Fruit fly (Drosophila melanogaster) whole organism, pupa: Measurements from ENCODE around the gene CG6271.

Source experiments
- CG10348 ChIP-seq: fragments of 200-800 bp; sonication (Bioruptor generic); IDR thresholded peaks from 2 replicates; pipeline ENCODE4 v1.3.6; 2022; ENCODE audit warnings: missing biosample characterization, missing genetic modification characterization
- CG12605 ChIP-seq: fragments of 200-800 bp; sonication (Bioruptor generic); IDR thresholded peaks from 2 replicates; pipeline ENCODE4 v1.3.6; 2022; ENCODE audit warnings: missing biosample characterization, missing genetic modification characterization
- CG13204 ChIP-seq: fragments of 200-800 bp; sonication (Bioruptor generic); optimal IDR thresholded peaks from 2 replicates; lab custom pipeline; 2018; ENCODE audit warnings: missing biosample characterization, mild to moderate bottlenecking, missing genetic modification characterization, moderate library complexity
- CG14655 ChIP-seq: fragments of 200-800 bp; sonication (Bioruptor generic); optimal IDR thresholded peaks from 3 replicates; lab custom pipeline; 2017; ENCODE audit warnings: mild to moderate bottlenecking, missing biosample characterization, missing genetic modification reagents, missing genetic modification characterization
- CG15710 ChIP-seq: fragments of 200-800 bp; sonication (Bioruptor generic); optimal IDR thresholded peaks from 2 replicates; lab custom pipeline; 2018; ENCODE audit warnings: missing biosample characterization, mild to moderate bottlenecking, missing genetic modification characterization, moderate library complexity
- CG17806 ChIP-seq: fragments of 200-800 bp; sonication (Bioruptor generic); optimal IDR thresholded peaks from 2 replicates; lab custom pipeline; 2018; ENCODE audit warnings: missing biosample characterization, mild to moderate bottlenecking, missing genetic modification characterization, moderate library complexity
- CG32121 ChIP-seq: fragments of 200-800 bp; sonication (Bioruptor generic); IDR thresholded peaks from 2 replicates; pipeline ENCODE4 v1.3.6; 2022; ENCODE audit warnings: missing biosample characterization, missing genetic modification characterization
- CG34367 ChIP-seq: fragments of 200-800 bp; sonication (Bioruptor generic); optimal IDR thresholded peaks from 2 replicates; lab custom pipeline; 2018; ENCODE audit warnings: missing biosample characterization, mild to moderate bottlenecking, missing genetic modification characterization
- CG4496 ChIP-seq: fragments of 200-800 bp; sonication (Bioruptor generic); IDR thresholded peaks from 3 replicates; pipeline ENCODE4 v1.3.6; 2022; ENCODE audit warnings: missing biosample characterization, missing genetic modification characterization
- CG8159 ChIP-seq: fragments of 200-800 bp; sonication (Bioruptor generic); optimal IDR thresholded peaks from 3 replicates; lab custom pipeline; 2018; ENCODE audit warnings: missing biosample characterization, mild to moderate bottlenecking, missing genetic modification characterization, moderate library complexity
- CG8301 ChIP-seq: fragments of 200-800 bp; sonication (Bioruptor generic); optimal IDR thresholded peaks from 2 replicates; lab custom pipeline; 2018; ENCODE audit warnings: missing biosample characterization, mild to moderate bottlenecking, missing genetic modification characterization
- CG9948 ChIP-seq: fragments of 200-800 bp; sonication (Bioruptor generic); optimal IDR thresholded peaks from 2 replicates; lab custom pipeline; 2018; ENCODE audit warnings: missing biosample characterization, mild to moderate bottlenecking, missing genetic modification characterization, moderate library complexity
- D1 ChIP-seq: fragments of 200-800 bp; sonication (Bioruptor generic); optimal IDR thresholded peaks from 2 replicates; lab custom pipeline; 2018; ENCODE audit warnings: missing biosample characterization, mild to moderate bottlenecking, missing genetic modification characterization, moderate library complexity
- EcR ChIP-seq: fragments of 200-800 bp; sonication (Bioruptor generic); optimal IDR thresholded peaks from 3 replicates; lab custom pipeline; 2019; ENCODE audit warnings: missing biosample characterization, missing genetic modification characterization, mild to moderate bottlenecking, moderate library complexity, missing genetic modification reagents
- Ets98B ChIP-seq: fragments of 200-800 bp; sonication (Bioruptor generic); IDR thresholded peaks from 2 replicates; pipeline ENCODE4 v1.3.6; 2022; ENCODE audit warnings: missing biosample characterization, missing genetic modification characterization
- Pif1A ChIP-seq: fragments of 200-800 bp; sonication (Bioruptor generic); optimal IDR thresholded peaks from 3 replicates; lab custom pipeline; 2016; ENCODE audit warnings: missing biosample characterization, missing genetic modification characterization
- Pif1B ChIP-seq: fragments of 200-800 bp; sonication (Bioruptor generic); optimal IDR thresholded peaks from 3 replicates; lab custom pipeline; 2016; ENCODE audit warnings: missing biosample characterization, missing genetic modification characterization
- Snoo ChIP-seq: fragments of 200-800 bp; sonication (Bioruptor generic); optimal IDR thresholded peaks from 3 replicates; lab custom pipeline; 2017; ENCODE audit warnings: missing biosample characterization, mild to moderate bottlenecking, missing genetic modification characterization, inconsistent platforms
- fd96Ca ChIP-seq: fragments of 200-800 bp; sonication (Bioruptor generic); IDR thresholded peaks from 3 replicates; pipeline ENCODE4 v1.3.6; 2022; ENCODE audit warnings: missing biosample characterization, missing genetic modification characterization
- gl ChIP-seq: fragments of 200-800 bp; sonication (Bioruptor generic); optimal IDR thresholded peaks from 2 replicates; lab custom pipeline; 2018; ENCODE audit warnings: missing biosample characterization, mild to moderate bottlenecking, missing genetic modification characterization
- rn ChIP-seq: fragments of 200-800 bp; sonication (Bioruptor generic); IDR thresholded peaks from 2 replicates; pipeline ENCODE4 v1.3.6; 2022; ENCODE audit warnings: missing biosample characterization, missing genetic modification characterization

CG6271 gene

dm6 chr3R:27067362-27067761, 41.5 kb upstream of the CG6271 start:
- no peak for TF ChIP-seq CG9948 (tag; lab: Kevin White, UChicago)
- no peak for TF ChIP-seq D1 (tag; lab: Kevin White, UChicago)
- TF ChIP-seq CG8301 (tag; lab: Kevin White, UChicago), result no peak

- TF ChIP-seq CG34367 (tag; lab: Kevin White, UChicago), result no peak
- TF ChIP-seq CG8159, result no peak
- no peak for TF ChIP-seq Snoo (tag; lab: Kevin White, UChicago)
- TF ChIP-seq Pif1B (GFP tag; lab: Kevin White, UChicago), result no peak
- TF ChIP-seq Ets98B (GFP tag; lab: Robert Waterston, UW), result no peak
- no peak for TF ChIP-seq CG4496 (GFP tag; lab: Robert Waterston, UW)
These were observed 39.2 kb upstream of the CG6271 start, which contains the start of gene CG43935 for dm6 chr3R:27065136-27065535. CG43935 (plus strand) TSS chr3R:27065436.

- TF ChIP-seq CG4496 (GFP tag; lab: Robert Waterston, UW) (no peak), D1 (tag; lab: Kevin White, UChicago) (no peak), Pif1B (GFP tag; lab: Kevin White, UChicago) (no peak), gl (tag; lab: Kevin White, UChicago) (no peak), CG34367 (tag; lab: Kevin White, UChicago) (no peak), CG8159 (no peak)
- TF ChIP-seq, all 21 proteins: peak for 0
These were observed 38.2 kb upstream of the CG6271 start, which contains the start of gene Nep5 for dm6 chr3R:27064099-27064498. Nep5 (minus strand) TSS chr3R:27064199.

dm6 chr3R:27061916-27062315, 36.0 kb upstream of the CG6271 start, which contains the start of gene CG34292:
CG34292 (plus strand) TSS chr3R:27062216.
- TF ChIP-seq CG32121 (GFP tag; lab: Robert Waterston, UW) (no peak), CG8159 (no peak), Snoo (tag; lab: Kevin White, UChicago) (no peak)

- TF ChIP-seq CG8301 (tag; lab: Kevin White, UChicago) (no peak), fd96Ca (GFP tag; lab: Robert Waterston, UW) (no peak), CG8159 (no peak), CG14655 (GFP tag; lab: Kevin White, UChicago) (no peak), CG13204 (GFP tag; lab: Kevin White, UChicago) (no peak), CG4496 (GFP tag; lab: Robert Waterston, UW) (no peak)
These were observed 30.2 kb upstream of the CG6271 start for dm6 chr3R:27056152-27056551.

- TF ChIP-seq CG34367 (tag; lab: Kevin White, UChicago), result no peak
These were observed 23.6 kb upstream of the CG6271 start for dm6 chr3R:27049549-27049948.

dm6 chr3R:27048561-27049270, 22.8 kb upstream of the CG6271 start, which contains the start of gene TwdlT:
TwdlT (plus strand) TSS chr3R:27049220.
- TF ChIP-seq Ets98B (GFP tag; lab: Robert Waterston, UW), result no peak
- no peak for TF ChIP-seq CG17806 (tag; lab: Kevin White, UChicago)
- no peak for TF ChIP-seq rn
- no peak for TF ChIP-seq D1 (tag; lab: Kevin White, UChicago)
- TF ChIP-seq CG8159, result no peak
- no peak for TF ChIP-seq CG8301 (tag; lab: Kevin White, UChicago)
- no peak for TF ChIP-seq CG12605 (GFP tag; lab: Robert Waterston, UW)
- TF ChIP-seq Snoo (tag; lab: Kevin White, UChicago), result peak; percentile 0

- TF ChIP-seq CG34367 (tag; lab: Kevin White, UChicago) (no peak), CG13204 (GFP tag; lab: Kevin White, UChicago) (no peak), CG4496 (GFP tag; lab: Robert Waterston, UW) (no peak), CG8159 (no peak), rn (no peak), CG9948 (tag; lab: Kevin White, UChicago) (no peak), CG17806 (tag; lab: Kevin White, UChicago) (no peak), EcR (GFP tag; lab: Kevin White, UChicago) (no peak), CG12605 (GFP tag; lab: Robert Waterston, UW) (no peak), CG32121 (GFP tag; lab: Robert Waterston, UW) (no peak), fd96Ca (GFP tag; lab: Robert Waterston, UW) (no peak), CG10348 (GFP tag; lab: Robert Waterston, UW) (no peak), CG8301 (tag; lab: Kevin White, UChicago) (no peak), CG15710 (tag; lab: Kevin White, UChicago) (no peak), Ets98B (GFP tag; lab: Robert Waterston, UW) (no peak), Pif1A (no peak), CG14655 (GFP tag; lab: Kevin White, UChicago) (no peak), gl (tag; lab: Kevin White, UChicago) (no peak), Snoo (tag; lab: Kevin White, UChicago) (no peak)
- TF ChIP-seq, all 21 proteins: peak for 0
These were observed 14.1 kb upstream of the CG6271 start for dm6 chr3R:27040044-27040443.
